Worm (Caenorhabditis elegans): ENCODE measurements around the gene F19B10.6.

ce11 chrII:3665181-3665580 lies 1.5 kb upstream of the F19B10.6 start:
- TF ChIP-seq D2030.7 (GFP tag; IDR thresholded peaks at IDR 0.05) (no peak), zim-3 (tag; optimal IDR thresholded peaks at IDR 0.05) (no peak), B0336.3 (GFP tag; IDR thresholded peaks at IDR 0.05) (no peak), ama-1 (optimal IDR thresholded peaks at IDR 0.05) (no peak), ama-1 (GFP tag; optimal IDR thresholded peaks at IDR 0.05) (no peak), snpc-4 (GFP tag; optimal IDR thresholded peaks at IDR 0.05) (no peak), snpc-4 (tag; optimal IDR thresholded peaks at IDR 0.05) (no peak), cebp-2 (GFP tag; IDR thresholded peaks at IDR 0.05) (no peak)

Data from whole organism, young adult.